Worm (Caenorhabditis elegans): ENCODE results near the gene dyf-18.
A peak's percentile ranks its signal among the peaks of the same experiment; 100 is the strongest.

Gene dyf-18

DNA sequence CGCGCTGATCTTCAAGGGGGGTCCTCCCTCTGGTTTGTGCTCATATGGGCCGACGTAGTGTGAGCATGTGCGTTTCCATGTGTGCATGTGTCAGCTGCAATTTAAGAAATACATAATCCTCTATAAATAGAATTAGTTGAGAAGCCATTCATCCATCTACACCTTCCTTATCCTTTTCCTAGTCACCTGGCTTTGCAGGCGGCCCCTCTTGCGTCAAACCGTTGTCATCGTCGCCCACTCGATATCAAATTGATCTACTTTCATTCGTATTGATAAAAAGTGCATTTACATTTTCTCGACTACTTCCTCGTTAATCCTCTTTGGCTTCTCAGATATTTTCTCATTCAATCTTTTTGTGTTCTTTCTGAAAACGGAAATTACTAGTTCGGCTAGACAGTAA lies 11.0 kb upstream of the dyf-18 start:
- TF ChIP-seq aha-1 (tag) (peak; percentile 42), nhr-28 (tag; optimal IDR thresholded peaks at IDR 0.05) (peak; percentile 44), dmd-9 (GFP tag; IDR thresholded peaks at IDR 0.05) (no peak), mxl-3 (GFP tag; optimal IDR thresholded peaks at IDR 0.05) (peak; percentile 37)

ce11 chrIV:11809708-11810114 lies 8.7 kb upstream of the dyf-18 start:
- TF ChIP-seq daf-16 (GFP tag; optimal IDR thresholded peaks at IDR 0.05) (peak in 1 of 2 experiments; percentile 10), daf-16 (tag; optimal IDR thresholded peaks at IDR 0.05) (peak; percentile 35), mep-1 (tag; optimal IDR thresholded peaks at IDR 0.05) (peak; percentile 87), nhr-10 (tag; optimal IDR thresholded peaks at IDR 0.05) (no peak), cey-2 (tag; optimal IDR thresholded peaks at IDR 0.05; ENCODE audit: borderline replicate concordance, insufficient read depth) (peak; percentile 45), Y75B8A.6 (GFP tag; IDR thresholded peaks at IDR 0.05) (no peak), ceh-20 (GFP tag; IDR thresholded peaks at IDR 0.05) (peak; percentile 73; the same call in 1 of the 2 replicates), mxl-3 (GFP tag; optimal IDR thresholded peaks at IDR 0.05) (peak; percentile 34), lin-13 (GFP tag; optimal IDR thresholded peaks at IDR 0.05) (no peak), daf-19 (GFP tag; conservative IDR thresholded peaks at IDR 0.05) (no peak), set-16 (GFP tag; IDR thresholded peaks at IDR 0.05) (peak; percentile 52; the same call in 1 of the 2 replicates), unc-39 (tag; optimal IDR thresholded peaks at IDR 0.05) (no peak), dpl-1 (GFP tag; optimal IDR thresholded peaks at IDR 0.05) (peak; percentile 60), ctbp-1 (GFP tag; IDR thresholded peaks at IDR 0.05) (peak; percentile 70; the same call in 1 of the 2 replicates), attf-4 (tag; optimal IDR thresholded peaks at IDR 0.05) (no peak), dmd-6 (GFP tag; IDR thresholded peaks at IDR 0.05) (peak; percentile 68), hlh-30 (tag; optimal IDR thresholded peaks at IDR 0.05; ENCODE audit: insufficient read depth) (peak; percentile 69), nhr-11 (tag; optimal IDR thresholded peaks at IDR 0.05) (peak; percentile 83), zfp-2 (tag; optimal IDR thresholded peaks at IDR 0.05) (no peak), Y48G9A.11 (GFP tag; IDR thresholded peaks at IDR 0.05) (no peak), rbr-2 (tag; optimal IDR thresholded peaks at IDR 0.05) (peak; percentile 81), mdt-29 (GFP tag; IDR thresholded peaks at IDR 0.05) (no peak), T20F7.1 (GFP tag; optimal IDR thresholded peaks at IDR 0.05) (peak; percentile 21), php-3 (GFP tag; IDR thresholded peaks at IDR 0.05) (no peak), hif-1 (tag; optimal IDR thresholded peaks at IDR 0.05) (peak in 1 of 2 experiments; percentile 65), lsy-2 (tag; optimal IDR thresholded peaks at IDR 0.05) (peak; percentile 52 to 85), dve-1 (tag; optimal IDR thresholded peaks at IDR 0.05; ENCODE audit: insufficient read depth) (peak; percentile 89), pha-4 (GFP tag; IDR thresholded peaks at IDR 0.05) (no peak), pha-4 (tag; optimal IDR thresholded peaks at IDR 0.05) (peak; percentile 28), hlh-11 (tag; optimal IDR thresholded peaks at IDR 0.05) (peak; percentile 85), duxl-1 (tag; optimal IDR thresholded peaks at IDR 0.05; ENCODE audit: poor library complexity) (no peak), fkh-10 (GFP tag; optimal IDR thresholded peaks at IDR 0.05) (peak; percentile 90), ama-1 (optimal IDR thresholded peaks at IDR 0.05) (no peak), unc-62 (GFP tag; optimal IDR thresholded peaks at IDR 0.05 in 1 of 2) (peak in 1 of 2 experiments; percentile 94), unc-62 (tag; optimal IDR thresholded peaks at IDR 0.05) (no peak), egl-43 (GFP tag; IDR thresholded peaks at IDR 0.05) (peak; percentile 75; the same call in 1 of the 2 replicates), zag-1 (tag; optimal IDR thresholded peaks at IDR 0.05) (peak; percentile 58), saeg-2 (GFP tag; IDR thresholded peaks at IDR 0.05) (no peak), hmg-1.1 (GFP tag; IDR thresholded peaks at IDR 0.05) (peak; percentile 81; the same call in 1 of the 2 replicates), dmd-8 (GFP tag; IDR thresholded peaks at IDR 0.05) (no peak), mdl-1 (tag; optimal IDR thresholded peaks at IDR 0.05) (peak; percentile 57 to 82), egl-27 (tag; optimal IDR thresholded peaks at IDR 0.05) (no peak), F37D6.2 (tag; optimal IDR thresholded peaks at IDR 0.05) (peak; percentile 69), nhr-28 (tag; optimal IDR thresholded peaks at IDR 0.05) (peak; percentile 88), zfp-3 (GFP tag; conservative IDR thresholded peaks at IDR 0.05) (no peak), aha-1 (tag) (peak; percentile 99), spr-1 (tag; optimal IDR thresholded peaks at IDR 0.05) (no peak), nhr-77 (tag; optimal IDR thresholded peaks at IDR 0.05) (peak; percentile 58)
